Fruit fly (Drosophila melanogaster) whole organism, pupa: ENCODE measurements around the gene Fhos.

ENCODE experiments used
- CG4496 ChIP-seq: fragments of 200-800 bp; sonication (Bioruptor generic); IDR thresholded peaks from 3 replicates; pipeline ENCODE4 v1.3.6; 2022; ENCODE audit warnings: missing biosample characterization, missing genetic modification characterization
- CG9948 ChIP-seq: fragments of 200-800 bp; sonication (Bioruptor generic); optimal IDR thresholded peaks from 2 replicates; lab custom pipeline; 2018; ENCODE audit warnings: missing biosample characterization, mild to moderate bottlenecking, missing genetic modification characterization, moderate library complexity
- EcR ChIP-seq: fragments of 200-800 bp; sonication (Bioruptor generic); optimal IDR thresholded peaks from 3 replicates; lab custom pipeline; 2019; ENCODE audit warnings: missing biosample characterization, missing genetic modification characterization, mild to moderate bottlenecking, moderate library complexity, missing genetic modification reagents
- Snoo ChIP-seq: fragments of 200-800 bp; sonication (Bioruptor generic); optimal IDR thresholded peaks from 3 replicates; lab custom pipeline; 2017; ENCODE audit warnings: missing biosample characterization, mild to moderate bottlenecking, missing genetic modification characterization, inconsistent platforms
- rn ChIP-seq: fragments of 200-800 bp; sonication (Bioruptor generic); IDR thresholded peaks from 2 replicates; pipeline ENCODE4 v1.3.6; 2022; ENCODE audit warnings: missing biosample characterization, missing genetic modification characterization

- TF ChIP-seq CG4496 (GFP tag; lab: Robert Waterston, UW) (no peak), Snoo (tag; lab: Kevin White, UChicago) (no peak), EcR (GFP tag; lab: Kevin White, UChicago) (no peak), rn (GFP tag; lab: Robert Waterston, UW) (no peak), CG9948 (tag; lab: Kevin White, UChicago) (no peak)
Measured at dm6 chr3L:8728181-8728580, 25.2 kb upstream of the Fhos start, which contains the start of gene Cp15.
